Fruit fly (Drosophila melanogaster) whole organism, prepupa: ENCODE measurements around the gene CG14543.

Experiments
- Blimp-1 ChIP-seq: fragments of 200-800 bp; sonication (Bioruptor generic); optimal IDR thresholded peaks from 3 replicates; lab custom pipeline; 2017; ENCODE audit warnings: missing biosample characterization, missing genetic modification characterization, mild to moderate bottlenecking, moderate library complexity, missing genetic modification reagents
- CG10631 ChIP-seq: fragments of 200-800 bp; sonication (Bioruptor generic); optimal IDR thresholded peaks from 2 replicates; lab custom pipeline; 2016; ENCODE audit warnings: missing biosample characterization, missing genetic modification characterization
- CG11294 ChIP-seq: fragments of 200-800 bp; sonication (Bioruptor generic); IDR thresholded peaks from 2 replicates; pipeline ENCODE4 v1.3.6; 2022; ENCODE audit warnings: missing biosample characterization, missing genetic modification characterization
- CG11762 ChIP-seq: fragments of 200-800 bp; sonication (Bioruptor generic); optimal IDR thresholded peaks from 3 replicates; lab custom pipeline; 2016; ENCODE audit warnings: missing biosample characterization, missing genetic modification characterization; ENCODE audit not compliant: insufficient read depth
- CG15336 ChIP-seq: fragments of 200-800 bp; sonication (Bioruptor generic); IDR thresholded peaks from 2 replicates; pipeline ENCODE4 v1.3.6; 2022; ENCODE audit warnings: missing biosample characterization, missing genetic modification characterization
- CG3032 ChIP-seq: fragments of 200-800 bp; optimal IDR thresholded peaks from 2 replicates; lab custom pipeline; 2019; ENCODE audit warnings: missing biosample characterization, mild to moderate bottlenecking, missing genetic modification characterization, moderate library complexity
- CG31627 ChIP-seq: fragments of 200-800 bp; sonication (Bioruptor generic); optimal IDR thresholded peaks from 3 replicates; lab custom pipeline; 2016; ENCODE audit warnings: missing biosample characterization, missing genetic modification characterization
- CG32006 ChIP-seq: fragments of 200-800 bp; sonication (Bioruptor generic); optimal IDR thresholded peaks from 3 replicates; lab custom pipeline; 2017; ENCODE audit warnings: missing biosample characterization, mild to moderate bottlenecking, missing genetic modification characterization
- CG34406 ChIP-seq: fragments of 200-800 bp; sonication (Bioruptor generic); optimal IDR thresholded peaks from 3 replicates; lab custom pipeline; 2016; ENCODE audit warnings: missing biosample characterization, missing genetic modification characterization
- CG3919 ChIP-seq: fragments of 200-800 bp; sonication (Bioruptor generic); optimal IDR thresholded peaks from 3 replicates; lab custom pipeline; 2016; ENCODE audit warnings: missing biosample characterization, missing genetic modification characterization
- CG6163 ChIP-seq: fragments of 200-800 bp; sonication (Bioruptor generic); IDR thresholded peaks from 3 replicates; pipeline ENCODE4 v1.3.6; 2022; ENCODE audit warnings: missing biosample characterization, missing genetic modification characterization
- CG6854 ChIP-seq: fragments of 200-800 bp; sonication (Bioruptor generic); optimal IDR thresholded peaks from 2 replicates; lab custom pipeline; 2017; ENCODE audit warnings: missing biosample characterization, mild to moderate bottlenecking, missing genetic modification characterization
- CG7368 ChIP-seq: fragments of 200-800 bp; sonication (Bioruptor generic); optimal IDR thresholded peaks from 3 replicates; lab custom pipeline; 2016; ENCODE audit warnings: missing biosample characterization, missing genetic modification characterization
- CG8119 ChIP-seq: fragments of 200-800 bp; sonication (Bioruptor generic); IDR thresholded peaks from 3 replicates; pipeline ENCODE4 v1.3.6; 2022; ENCODE audit warnings: missing biosample characterization, missing genetic modification characterization
- CG8319 ChIP-seq: fragments of 200-800 bp; sonication (Bioruptor generic); optimal IDR thresholded peaks from 3 replicates; lab custom pipeline; 2016; ENCODE audit warnings: missing biosample characterization, missing genetic modification characterization
- CG8632 ChIP-seq: fragments of 200-800 bp; sonication (Bioruptor generic); optimal IDR thresholded peaks from 3 replicates; lab custom pipeline; 2016; ENCODE audit warnings: missing biosample characterization, missing genetic modification characterization
- CG9139 ChIP-seq: fragments of 200-800 bp; sonication (Bioruptor generic); optimal IDR thresholded peaks from 3 replicates; lab custom pipeline; 2017; ENCODE audit warnings: missing biosample characterization, mild to moderate bottlenecking, missing genetic modification characterization
- Eip75B ChIP-seq: fragments of 200-800 bp; sonication (Bioruptor generic); optimal IDR thresholded peaks from 3 replicates; lab custom pipeline; 2016; ENCODE audit warnings: missing biosample characterization, missing genetic modification characterization
- Eip78C ChIP-seq: fragments of 200-800 bp; sonication (Bioruptor generic); peaks from one replicate; lab custom pipeline; 2016; ENCODE audit warnings: missing biosample characterization, missing genetic modification characterization
- Eip93F ChIP-seq: fragments of 200-800 bp; sonication (Bioruptor generic); optimal IDR thresholded peaks from 2 replicates; lab custom pipeline; 2016; ENCODE audit warnings: missing biosample characterization, mild to moderate bottlenecking, missing genetic modification characterization
- Ets21C ChIP-seq: fragments of 200-800 bp; sonication (Bioruptor generic); optimal IDR thresholded peaks from 3 replicates; lab custom pipeline; 2016; ENCODE audit warnings: missing biosample characterization, missing genetic modification characterization
- Ets96B ChIP-seq: fragments of 200-800 bp; optimal IDR thresholded peaks from 2 replicates; lab custom pipeline; 2019; ENCODE audit warnings: missing biosample characterization, mild to moderate bottlenecking, missing genetic modification characterization, moderate library complexity
- Gug ChIP-seq: fragments of 200-800 bp; sonication (Bioruptor generic); IDR thresholded peaks from 2 replicates; pipeline ENCODE4 v1.3.6; 2022; ENCODE audit warnings: missing biosample characterization, missing genetic modification characterization
- Hr39 ChIP-seq: fragments of 200-800 bp; sonication (Bioruptor generic); optimal IDR thresholded peaks from 2 replicates; lab custom pipeline; 2016; ENCODE audit warnings: missing biosample characterization, missing genetic modification characterization
- Hr4 ChIP-seq: fragments of 200-800 bp; sonication (Bioruptor generic); optimal IDR thresholded peaks from 3 replicates; lab custom pipeline; 2016; ENCODE audit warnings: missing biosample characterization, missing genetic modification characterization
- Met ChIP-seq: fragments of 200-800 bp; sonication (Bioruptor generic); optimal IDR thresholded peaks from 3 replicates; lab custom pipeline; 2016; ENCODE audit warnings: missing biosample characterization, missing genetic modification characterization
- OdsH ChIP-seq: fragments of 200-800 bp; sonication (Bioruptor generic); optimal IDR thresholded peaks from 3 replicates; lab custom pipeline; 2016; ENCODE audit warnings: missing biosample characterization, missing genetic modification characterization
- Sox102F ChIP-seq: fragments of 200-800 bp; sonication (Bioruptor generic); optimal IDR thresholded peaks from 2 replicates; lab custom pipeline; 2016; ENCODE audit warnings: missing biosample characterization, mild to moderate bottlenecking, missing genetic modification characterization
- Sox15 ChIP-seq: fragments of 200-800 bp; sonication (Bioruptor generic); optimal IDR thresholded peaks from 3 replicates; lab custom pipeline; 2016; ENCODE audit warnings: missing biosample characterization, missing genetic modification characterization
- acj6 ChIP-seq: fragments of 200-800 bp; sonication (Bioruptor generic); optimal IDR thresholded peaks from 3 replicates; lab custom pipeline; 2016; ENCODE audit warnings: missing biosample characterization, missing genetic modification characterization
- cyc ChIP-seq: fragments of 200-800 bp; sonication (Bioruptor generic); optimal IDR thresholded peaks from 3 replicates; lab custom pipeline; 2016; ENCODE audit warnings: missing biosample characterization, missing genetic modification characterization
- dsx ChIP-seq: fragments of 200-800 bp; optimal IDR thresholded peaks from 3 replicates; lab custom pipeline; 2019; ENCODE audit warnings: missing biosample characterization, mild to moderate bottlenecking, missing genetic modification characterization, moderate library complexity; ENCODE audit not compliant: poor library complexity, severe bottlenecking
- fd85E ChIP-seq: fragments of 200-800 bp; sonication (Bioruptor generic); optimal IDR thresholded peaks from 3 replicates; lab custom pipeline; 2016; ENCODE audit warnings: missing biosample characterization, missing genetic modification characterization
- fkh ChIP-seq: fragments of 200-800 bp; sonication (Bioruptor generic); optimal IDR thresholded peaks from 3 replicates; lab custom pipeline; 2017; ENCODE audit warnings: missing biosample characterization, mild to moderate bottlenecking, missing genetic modification characterization, moderate library complexity
- lz ChIP-seq: fragments of 200-800 bp; sonication (Bioruptor generic); optimal IDR thresholded peaks from 3 replicates; lab custom pipeline; 2016; ENCODE audit warnings: missing biosample characterization, missing genetic modification characterization
- pdm3 ChIP-seq: fragments of 200-800 bp; sonication (Bioruptor generic); optimal IDR thresholded peaks from 3 replicates; lab custom pipeline; 2016; ENCODE audit warnings: missing biosample characterization, missing genetic modification characterization
- salr ChIP-seq, 2 experiments: fragments of 200-800 bp; sonication (Bioruptor generic); optimal IDR thresholded peaks; 3 replicates each; lab custom pipeline; 2016 to 2018; ENCODE audit warnings: missing biosample characterization in 2 of 2, missing genetic modification characterization in 2 of 2, mild to moderate bottlenecking in 1 of 2
- spab ChIP-seq: fragments of 200-800 bp; sonication (Bioruptor generic); optimal IDR thresholded peaks from 2 replicates; lab custom pipeline; 2017; ENCODE audit warnings: missing biosample characterization, mild to moderate bottlenecking, missing genetic modification characterization, missing genetic modification reagents
- ss ChIP-seq, 2 experiments: fragments of 200-800 bp; sonication (Bioruptor generic); optimal IDR thresholded peaks; 2 replicates in 1 of 2; 3 replicates in 1 of 2; lab custom pipeline; 2017 to 2018; ENCODE audit warnings: mild to moderate bottlenecking in 2 of 2, missing biosample characterization in 2 of 2, missing genetic modification characterization in 2 of 2, moderate library complexity in 1 of 2
- svp ChIP-seq: fragments of 200-800 bp; sonication (Bioruptor generic); peaks from one replicate; lab custom pipeline; 2016; ENCODE audit warnings: missing biosample characterization, missing genetic modification characterization
- topi ChIP-seq: fragments of 200-800 bp; sonication (Bioruptor generic); optimal IDR thresholded peaks from 3 replicates; lab custom pipeline; 2016; ENCODE audit warnings: missing biosample characterization, missing genetic modification characterization
- vri ChIP-seq: fragments of 200-800 bp; sonication (Bioruptor generic); optimal IDR thresholded peaks from 3 replicates; lab custom pipeline; 2016; ENCODE audit warnings: missing biosample characterization, mild to moderate bottlenecking, missing genetic modification characterization

The CG14543 gene

dm6 chr3R:26081380-26081991, 25.1 kb downstream of the CG14543 start (continued):
- TF ChIP-seq CG6854 (GFP tag; lab: Kevin White, UChicago) = peak; percentile 67
- TF ChIP-seq CG10631 (GFP tag; lab: Kevin White, UChicago) = peak; percentile 77
- TF ChIP-seq svp = peak; percentile 90
- peak; percentile 49 for TF ChIP-seq Gug (GFP tag; lab: Robert Waterston, UW)
- peak; percentile 78 for TF ChIP-seq lz (GFP tag; lab: Kevin White, UChicago)
- TF ChIP-seq cyc (GFP tag; lab: Kevin White, UChicago) = peak; percentile 73
- TF ChIP-seq acj6 (GFP tag; lab: Kevin White, UChicago) = peak; percentile 81
- TF ChIP-seq Hr39 = peak; percentile 62
- TF ChIP-seq dsx = peak; percentile 79
- TF ChIP-seq CG32006 (GFP tag; lab: Kevin White, UChicago) = peak; percentile 76
- peak; percentile 60 for TF ChIP-seq CG8632 (GFP tag; lab: Kevin White, UChicago)
- TF ChIP-seq fkh (GFP tag; lab: Kevin White, UChicago) = no peak
- TF ChIP-seq pdm3 (GFP tag; lab: Kevin White, UChicago) = peak; percentile 72
- TF ChIP-seq CG11294 (GFP tag; lab: Robert Waterston, UW) = no peak
- TF ChIP-seq OdsH (GFP tag; lab: Kevin White, UChicago) = peak; percentile 80
- TF ChIP-seq Sox102F (GFP tag; lab: Kevin White, UChicago) = peak; percentile 80
- TF ChIP-seq CG7368 (GFP tag; lab: Kevin White, UChicago) = peak; percentile 56

dm6 chr3R:26095551-26095950, 39.1 kb downstream of the CG14543 start:
- TF ChIP-seq CG6163 (no peak), acj6 (GFP tag; lab: Kevin White, UChicago) (no peak), CG8319 (GFP tag; lab: Kevin White, UChicago) (no peak), lz (GFP tag; lab: Kevin White, UChicago) (no peak), Eip78C (GFP tag; lab: Kevin White, UChicago) (peak; percentile 53), svp (peak; percentile 51)

DNA sequence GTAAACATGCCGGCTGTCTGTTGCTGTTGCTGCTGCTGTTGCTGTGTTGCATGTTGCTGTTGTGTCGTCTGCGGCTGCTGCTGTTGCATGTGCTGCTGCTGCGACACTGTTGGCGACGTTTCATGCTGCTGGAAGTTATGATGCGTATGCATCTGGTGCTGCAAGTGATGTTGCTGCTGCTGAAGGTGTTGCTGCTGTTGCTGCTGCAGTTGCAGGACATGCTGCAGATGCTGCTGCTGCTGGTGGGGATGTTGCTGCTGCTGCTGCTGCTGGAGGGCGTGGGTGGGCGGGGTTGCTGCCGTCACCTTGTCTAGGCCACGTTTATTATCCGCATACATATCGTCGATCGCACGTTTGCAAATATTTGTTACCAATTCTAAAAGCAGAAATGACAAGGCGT, 39.8 kb downstream of the CG14543 start:
- no peak for TF ChIP-seq fd85E (GFP tag; lab: Kevin White, UChicago)
- no peak for TF ChIP-seq CG3032 (tag; lab: Kevin White, UChicago)
- peak; percentile 72 for TF ChIP-seq CG3919

DNA sequence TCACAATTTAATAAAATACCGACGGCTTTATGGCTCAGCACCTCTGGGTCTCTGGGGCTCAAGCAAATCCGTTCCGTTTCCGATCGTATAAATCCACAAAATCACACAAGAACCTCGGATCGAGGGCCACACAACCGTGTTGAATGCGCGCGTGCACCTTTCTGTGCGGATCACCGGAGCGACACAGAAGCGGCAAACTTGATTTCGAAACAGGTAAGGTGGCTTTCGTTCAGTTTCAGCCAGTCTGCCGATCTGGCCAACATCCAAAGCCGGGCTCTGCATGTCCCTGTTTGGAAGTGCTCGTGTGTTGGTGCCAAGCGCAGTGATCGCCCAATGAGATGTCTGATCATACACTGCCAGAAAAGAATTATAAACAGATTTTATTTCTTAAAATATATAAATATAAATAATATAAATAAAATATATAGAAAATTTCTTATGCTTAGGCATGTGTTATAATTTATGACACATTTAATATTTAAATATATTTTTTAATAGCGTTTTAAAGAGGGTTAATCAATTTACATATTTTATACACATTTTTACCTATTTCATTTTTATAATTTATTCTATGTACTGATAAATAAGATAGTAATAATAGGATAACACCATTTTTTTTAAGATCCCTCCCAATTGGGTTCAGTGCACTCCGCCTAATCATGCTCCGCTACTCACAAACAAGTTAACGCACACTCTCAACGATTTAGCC, 42.2 kb downstream of the CG14543 start, which contains the start of gene dysf:
dysf (minus strand) TSS at position 210 of the 709 bp plus-strand sequence.
- TF ChIP-seq Eip78C (GFP tag; lab: Kevin White, UChicago) (peak; percentile 84), Sox15 (GFP tag; lab: Kevin White, UChicago) (peak; percentile 10), Ets96B (peak; percentile 85), CG11762 (GFP tag; lab: Kevin White, UChicago) (peak; percentile 63), CG10631 (GFP tag; lab: Kevin White, UChicago) (peak; percentile 83), spab (peak; percentile 75), CG34406 (peak; percentile 81), acj6 (GFP tag; lab: Kevin White, UChicago) (peak; percentile 76), CG8119 (GFP tag; lab: Robert Waterston, UW) (peak; percentile 88), lz (GFP tag; lab: Kevin White, UChicago) (peak; percentile 33), Sox102F (GFP tag; lab: Kevin White, UChicago) (peak; percentile 27), CG9139 (GFP tag; lab: Kevin White, UChicago) (peak; percentile 55), Eip75B (no peak), CG31627 (GFP tag; lab: Kevin White, UChicago) (peak; percentile 11), CG8632 (GFP tag; lab: Kevin White, UChicago) (peak; percentile 82), CG3919 (peak; percentile 71), fd85E (GFP tag; lab: Kevin White, UChicago) (no peak), Met (GFP tag; lab: Kevin White, UChicago) (peak; percentile 52), CG15336 (peak; percentile 69), pdm3 (GFP tag; lab: Kevin White, UChicago) (peak; percentile 37), Ets21C (GFP tag; lab: Kevin White, UChicago) (no peak), salr (GFP tag; optimal IDR thresholded peaks at IDR 0.05; lab: Kevin White, UChicago) (peak in 1 of 2 experiments; percentile 77), topi (GFP tag; lab: Kevin White, UChicago) (peak; percentile 58), vri (peak; percentile 16), OdsH (GFP tag; lab: Kevin White, UChicago) (peak; percentile 73), CG8319 (GFP tag; lab: Kevin White, UChicago) (peak; percentile 57), Blimp-1 (GFP tag; lab: Kevin White, UChicago) (peak; percentile 69), ss (GFP tag; optimal IDR thresholded peaks at IDR 0.05; lab: Kevin White, UChicago) (peak; percentile 81 to 87), Eip93F (peak; percentile 26), Hr4 (peak; percentile 34)
